Fruit fly (Drosophila melanogaster) whole organism, wandering third instar larva: ENCODE measurements around the gene CG11791.

Source experiments
- OdsH ChIP-seq: fragments of 200-800 bp; sonication (Bioruptor generic); optimal IDR thresholded peaks from 2 replicates; lab custom pipeline; 2016; ENCODE audit warnings: missing biosample characterization, mild to moderate bottlenecking, missing genetic modification characterization
- Sp1 ChIP-seq: fragments of 200-800 bp; sonication (Bioruptor generic); optimal IDR thresholded peaks from 3 replicates; lab custom pipeline; 2019; ENCODE audit warnings: missing biosample characterization, mild to moderate bottlenecking, missing genetic modification characterization, moderate library complexity
- dsf ChIP-seq: sonication (Bioruptor generic); optimal IDR thresholded peaks from 2 replicates; lab custom pipeline; 2016; ENCODE audit warnings: missing biosample characterization, missing genetic modification characterization, borderline replicate concordance
- fru ChIP-seq: fragments of 200-800 bp; sonication (Bioruptor generic); optimal IDR thresholded peaks from 3 replicates; lab custom pipeline; 2016; ENCODE audit warnings: missing biosample characterization, mild to moderate bottlenecking, missing genetic modification characterization
- h ChIP-seq: fragments of 200-800 bp; sonication (Bioruptor generic); optimal IDR thresholded peaks from 3 replicates; lab custom pipeline; 2016; ENCODE audit warnings: missing biosample characterization, mild to moderate bottlenecking, missing genetic modification characterization

DNA sequence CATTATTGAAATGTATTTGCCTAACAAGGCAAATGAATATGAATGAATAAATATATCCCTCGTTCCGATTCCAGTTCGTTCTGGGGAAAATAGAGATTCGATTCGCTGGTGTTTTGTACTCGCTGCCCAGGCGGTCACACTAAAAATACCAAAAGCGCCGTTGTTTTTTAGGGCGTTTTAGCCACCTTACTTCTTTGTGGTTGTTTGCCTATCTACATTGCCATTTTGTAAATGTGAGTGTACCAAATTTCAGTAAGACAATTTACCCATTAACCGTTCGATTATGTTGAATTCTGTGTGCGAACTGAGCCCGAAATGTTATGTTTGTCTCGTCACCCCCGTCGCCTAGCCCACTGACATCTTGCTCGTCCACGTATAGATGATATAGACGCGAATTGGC, 48.1 kb downstream of the CG11791 start, which contains the start of the genes CG33095 and CG33096:
- no peak for TF ChIP-seq dsf (GFP tag; lab: Kevin White, UChicago)
- no peak for TF ChIP-seq OdsH (GFP tag; lab: Kevin White, UChicago)
- no peak for TF ChIP-seq fru
- no peak for TF ChIP-seq h
- TF ChIP-seq Sp1 (GFP tag; lab: Kevin White, UChicago): no peak
